Fruit fly (Drosophila melanogaster): ENCODE results near the gene CG31937.

CG31937 gene

dm6 chr2L:1723135-1723936 lies 6.4 kb upstream of the CG31937 start (continued):
- TF ChIP-seq sob (GFP tag; IDR thresholded peaks at IDR 0.05), result no peak
- TF ChIP-seq ems (GFP tag; optimal IDR thresholded peaks at IDR 0.05), result no peak
- no peak for TF ChIP-seq D (optimal IDR thresholded peaks at IDR 0.05)
- TF ChIP-seq D (GFP tag; optimal IDR thresholded peaks at IDR 0.05), result peak; percentile 10
- TF ChIP-seq chinmo (GFP tag; IDR thresholded peaks at IDR 0.05; ENCODE audit: partially characterized antibody), result peak; percentile 43; the same call in 1 of the 4 replicates
- no peak for TF ChIP-seq Dip3 (GFP tag; optimal IDR thresholded peaks at IDR 0.05)
- TF ChIP-seq CG13624 (GFP tag; optimal IDR thresholded peaks at IDR 0.05), result peak; percentile 55
- TF ChIP-seq kni (GFP tag; optimal IDR thresholded peaks at IDR 0.05), result peak; percentile 16
- no peak for TF ChIP-seq ac (GFP tag; optimal IDR thresholded peaks at IDR 0.05)
- TF ChIP-seq CG14050 (GFP tag; IDR thresholded peaks at IDR 0.05), result no peak
- peak; percentile 66; the same call in 2 of the 3 replicates for TF ChIP-seq ci (GFP tag; IDR thresholded peaks at IDR 0.05)
- no peak for TF ChIP-seq CG30403 (GFP tag; optimal IDR thresholded peaks at IDR 0.05)
- TF ChIP-seq CG12391 (tag; optimal IDR thresholded peaks at IDR 0.05), result peak; percentile 18
- no peak for TF ChIP-seq Dip2 (GFP tag; IDR thresholded peaks at IDR 0.05)
- no peak for TF ChIP-seq crp (GFP tag; optimal IDR thresholded peaks at IDR 0.05)
- no peak for TF ChIP-seq ab (GFP tag; optimal IDR thresholded peaks at IDR 0.05)
- no peak for TF ChIP-seq luna (GFP tag; optimal IDR thresholded peaks at IDR 0.05)
- TF ChIP-seq CG7928 (GFP tag; optimal IDR thresholded peaks at IDR 0.05), result no peak
- TF ChIP-seq cwo (GFP tag; optimal IDR thresholded peaks at IDR 0.05), result peak; percentile 49
- no peak for TF ChIP-seq Dref (GFP tag; IDR thresholded peaks at IDR 0.05)
- peak; percentile 53 for TF ChIP-seq CG7987 (GFP tag; optimal IDR thresholded peaks at IDR 0.05)
- TF ChIP-seq mirr (GFP tag; optimal IDR thresholded peaks at IDR 0.05), result no peak
- no peak for TF ChIP-seq CG34376 (GFP tag; optimal IDR thresholded peaks at IDR 0.05)
- no peak for TF ChIP-seq Nf-YA (GFP tag; IDR thresholded peaks at IDR 0.05)
- TF ChIP-seq fu2 (GFP tag; optimal IDR thresholded peaks at IDR 0.05), result no peak
- peak; percentile 21 for TF ChIP-seq CG3407 (GFP tag; optimal IDR thresholded peaks at IDR 0.05)
- TF ChIP-seq trh (GFP tag; optimal IDR thresholded peaks at IDR 0.05), result no peak
- TF ChIP-seq CG14965 (GFP tag; optimal IDR thresholded peaks at IDR 0.05; ENCODE audit: borderline replicate concordance), result no peak
- TF ChIP-seq hbn (GFP tag; IDR thresholded peaks at IDR 0.05; ENCODE audit: partially characterized antibody), result no peak
- TF ChIP-seq Rfx (GFP tag; IDR thresholded peaks at IDR 0.05), result peak; percentile 40
- no peak for TF ChIP-seq sna (GFP tag; IDR thresholded peaks at IDR 0.05; ENCODE audit: partially characterized antibody)
- TF ChIP-seq CG7839 (tag; optimal IDR thresholded peaks at IDR 0.05), result peak; percentile 43
- TF ChIP-seq dm (GFP tag; optimal IDR thresholded peaks at IDR 0.05), result peak; percentile 6
- no peak for TF ChIP-seq toy (GFP tag; IDR thresholded peaks at IDR 0.05)
- peak; percentile 37 for TF ChIP-seq Deaf1 (tag; optimal IDR thresholded peaks at IDR 0.05)
- TF ChIP-seq CG10274 (GFP tag; optimal IDR thresholded peaks at IDR 0.05), result peak; percentile 99
- TF ChIP-seq hb (GFP tag; IDR thresholded peaks at IDR 0.05; ENCODE audit: partially characterized antibody), result no peak
- no peak for TF ChIP-seq vfl (GFP tag; optimal IDR thresholded peaks at IDR 0.05)
- no peak for TF ChIP-seq CG32772 (GFP tag; IDR thresholded peaks at IDR 0.05)
- peak; percentile 39 for TF ChIP-seq NfI (GFP tag; optimal IDR thresholded peaks at IDR 0.05)
- TF ChIP-seq eyg (GFP tag; optimal IDR thresholded peaks at IDR 0.05), result no peak
- peak; percentile 43; the same call in 1 of the 3 replicates for TF ChIP-seq row (GFP tag; IDR thresholded peaks at IDR 0.05)
- TF ChIP-seq H2.0 (GFP tag; IDR thresholded peaks at IDR 0.05), result no peak
- TF ChIP-seq Max (GFP tag; optimal IDR thresholded peaks at IDR 0.05), result no peak
- no peak for TF ChIP-seq psq (GFP tag; optimal IDR thresholded peaks at IDR 0.05)
- TF ChIP-seq insv (GFP tag; optimal IDR thresholded peaks at IDR 0.05), result no peak
- no peak for TF ChIP-seq CG12155 (GFP tag; optimal IDR thresholded peaks at IDR 0.05)
- peak; percentile 11 for TF ChIP-seq Fer3 (tag; optimal IDR thresholded peaks at IDR 0.05)
- no peak for TF ChIP-seq CG12299 (tag; optimal IDR thresholded peaks at IDR 0.05)
- no peak for TF ChIP-seq Vsx1 (GFP tag; optimal IDR thresholded peaks at IDR 0.05)

Data from whole organism, embryonic.